Worm (Caenorhabditis elegans) whole organism, dauer: ENCODE results near the gene Y57E12AL.1.

Experiments used
- unc-62 ChIP-seq: sonication (generic microtip); optimal IDR thresholded peaks from 2 replicates; lab custom pipeline; 2017; ENCODE audit warnings: missing biosample characterization, missing genetic modification reagents, missing genetic modification characterization

Y57E12AL.1 gene

DNA sequence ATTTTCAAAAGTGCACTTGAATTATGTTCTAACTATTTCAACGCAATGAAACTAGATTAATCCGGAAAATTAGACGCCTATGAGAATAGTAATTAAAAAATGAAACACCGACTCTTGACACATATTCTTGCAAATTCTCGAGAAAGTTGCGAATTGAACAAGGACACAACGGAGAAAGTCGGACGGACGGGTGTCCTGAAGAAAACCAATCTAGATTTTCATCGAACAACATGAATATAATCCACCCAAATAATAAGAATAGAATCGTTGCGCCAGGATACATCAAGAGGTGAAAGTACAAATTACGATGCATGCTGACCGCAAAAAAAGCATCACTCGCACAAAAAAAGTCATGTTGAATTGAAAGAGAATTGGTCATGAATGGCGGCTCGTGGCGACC is 8.5 kb downstream of the Y57E12AL.1 start:
- no peak for TF ChIP-seq unc-62 (GFP tag; lab: Kevin White, UChicago)

ce11 chrV:7069605-7070004 is 9.3 kb downstream of the Y57E12AL.1 start:
- no peak for TF ChIP-seq unc-62 (GFP tag; lab: Kevin White, UChicago)

DNA sequence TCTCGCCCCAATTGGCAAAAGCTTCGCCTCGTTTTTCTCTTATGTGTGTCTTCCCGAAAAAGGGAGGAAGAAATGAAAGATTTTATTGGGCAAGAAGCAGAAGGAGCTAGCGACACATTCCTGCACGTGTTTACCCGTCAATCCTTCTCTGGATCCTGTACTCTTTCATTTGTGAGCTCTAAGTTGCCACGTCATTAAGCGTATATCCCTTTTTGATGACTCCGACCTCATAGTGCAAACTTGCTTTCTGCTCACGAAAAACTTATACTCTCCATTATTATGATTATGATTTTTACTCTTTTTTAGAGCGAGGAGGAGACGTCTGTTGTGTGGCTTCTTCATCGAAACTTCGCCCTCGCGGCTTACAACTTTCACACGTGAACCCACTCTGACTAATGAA is 12.0 kb downstream of the Y57E12AL.1 start, which contains the start of gene F27B10.1:
Gene F27B10.1 (plus strand): TSS at position 301 of the 400 bp plus-strand sequence.
- TF ChIP-seq unc-62 (GFP tag; lab: Kevin White, UChicago) = no peak

DNA sequence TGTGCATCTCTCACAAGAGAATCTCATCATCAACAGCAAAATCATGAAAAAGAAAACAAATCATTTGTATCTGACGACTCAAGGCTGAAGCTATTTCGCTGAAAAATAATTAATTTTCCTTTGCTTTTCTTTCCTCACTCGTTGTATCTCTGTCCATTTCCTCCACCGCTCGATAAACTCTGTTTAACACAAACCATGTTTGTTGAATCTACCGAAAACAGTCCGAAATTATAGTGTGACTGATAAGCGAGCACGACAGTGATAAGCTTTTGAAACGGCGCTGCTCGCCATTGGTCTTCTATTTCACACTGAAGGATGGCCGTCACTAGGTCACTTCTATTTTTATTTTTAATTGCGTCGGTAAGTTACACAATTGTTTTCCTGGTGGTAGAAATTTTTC is 15.3 kb downstream of the Y57E12AL.1 start, which contains the start of gene npa-1:
Gene npa-1 (plus strand): TSS at position 142 of the 400 bp plus-strand sequence.
- no peak for TF ChIP-seq unc-62 (GFP tag; lab: Kevin White, UChicago)

ce11 chrV:7076161-7076560 is 15.8 kb downstream of the Y57E12AL.1 start:
- TF ChIP-seq unc-62 (GFP tag; lab: Kevin White, UChicago) = no peak

- TF ChIP-seq unc-62 (GFP tag; lab: Kevin White, UChicago) = no peak
These were observed 18.4 kb downstream of the Y57E12AL.1 start for ce11 chrV:7078765-7079164.

- TF ChIP-seq unc-62 (GFP tag; lab: Kevin White, UChicago) = no peak
These were observed 19.1 kb downstream of the Y57E12AL.1 start for ce11 chrV:7079388-7079787.

- no peak for TF ChIP-seq unc-62 (GFP tag; lab: Kevin White, UChicago)
These were observed 24.3 kb downstream of the Y57E12AL.1 start, which contains the start of gene mys-1 for ce11 chrV:7084612-7085139. TSS of gene mys-1 (minus strand) at chrV:7084662.

DNA sequence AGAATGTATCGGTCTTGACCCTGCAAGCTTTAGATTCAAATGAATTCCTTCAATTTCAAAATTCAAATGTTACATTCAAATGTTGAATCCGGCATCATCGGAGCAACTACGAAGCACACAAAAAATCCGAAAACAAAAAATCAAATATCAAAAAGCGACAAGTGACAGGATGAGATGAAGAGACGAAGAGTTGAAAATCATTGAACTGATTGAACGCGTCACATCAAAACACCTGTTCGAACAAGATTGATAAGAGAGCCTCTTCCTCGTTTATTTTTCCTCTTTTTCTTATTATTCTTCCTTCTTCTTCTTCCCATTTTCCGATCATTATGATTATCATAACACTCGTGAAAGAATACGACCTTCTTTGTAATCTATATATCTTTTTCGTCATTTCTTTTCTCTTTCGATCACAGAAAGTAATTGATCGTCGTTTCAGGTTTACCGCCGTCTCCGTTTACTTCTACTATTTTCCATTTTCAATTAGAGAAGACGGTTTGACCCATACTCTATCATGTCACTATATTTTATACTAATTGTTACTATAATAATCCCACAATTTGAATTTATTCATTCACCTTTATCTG is 25.3 kb downstream of the Y57E12AL.1 start, which contains the start of gene VC5.2:
Gene VC5.2 (plus strand): TSS at position 439 of the 587 bp plus-strand sequence.
- no peak for TF ChIP-seq unc-62 (GFP tag; lab: Kevin White, UChicago)

- no peak for TF ChIP-seq unc-62 (GFP tag; lab: Kevin White, UChicago)
These were observed 27.0 kb downstream of the Y57E12AL.1 start for ce11 chrV:7087340-7087739.

DNA sequence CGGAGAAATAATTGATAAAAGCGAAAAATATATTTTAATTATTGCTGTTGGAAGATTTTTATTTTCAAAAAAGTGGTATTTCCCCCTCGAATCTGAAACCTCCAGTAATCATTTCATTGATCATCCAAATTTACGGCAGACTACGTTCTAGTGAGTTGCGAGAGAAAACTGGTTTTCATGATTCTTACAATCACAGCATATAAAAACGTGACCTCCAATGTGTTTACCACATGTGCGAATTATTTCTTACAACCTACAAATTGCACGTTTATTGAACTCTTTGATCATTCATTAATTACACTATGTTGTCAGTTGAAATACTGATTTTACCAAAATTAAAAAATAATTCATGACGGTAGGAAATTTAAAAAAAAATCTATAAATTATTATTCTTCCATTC is 28.9 kb downstream of the Y57E12AL.1 start:
- TF ChIP-seq unc-62 (GFP tag; lab: Kevin White, UChicago) = no peak

- TF ChIP-seq unc-62 (GFP tag; lab: Kevin White, UChicago) = no peak
These were observed 31.0 kb downstream of the Y57E12AL.1 start, which contains the start of gene nhr-286 for ce11 chrV:7091287-7091686. TSS of gene nhr-286 (minus strand) at chrV:7091610.

ce11 chrV:7093720-7094401 is 33.5 kb downstream of the Y57E12AL.1 start, which contains the start of gene nhr-135:
TSS of gene nhr-135 (minus strand) at chrV:7093770.
- no peak for TF ChIP-seq unc-62 (GFP tag; lab: Kevin White, UChicago)

- TF ChIP-seq unc-62 (GFP tag; lab: Kevin White, UChicago) = no peak
These were observed 35.1 kb downstream of the Y57E12AL.1 start for ce11 chrV:7095254-7095990.

DNA sequence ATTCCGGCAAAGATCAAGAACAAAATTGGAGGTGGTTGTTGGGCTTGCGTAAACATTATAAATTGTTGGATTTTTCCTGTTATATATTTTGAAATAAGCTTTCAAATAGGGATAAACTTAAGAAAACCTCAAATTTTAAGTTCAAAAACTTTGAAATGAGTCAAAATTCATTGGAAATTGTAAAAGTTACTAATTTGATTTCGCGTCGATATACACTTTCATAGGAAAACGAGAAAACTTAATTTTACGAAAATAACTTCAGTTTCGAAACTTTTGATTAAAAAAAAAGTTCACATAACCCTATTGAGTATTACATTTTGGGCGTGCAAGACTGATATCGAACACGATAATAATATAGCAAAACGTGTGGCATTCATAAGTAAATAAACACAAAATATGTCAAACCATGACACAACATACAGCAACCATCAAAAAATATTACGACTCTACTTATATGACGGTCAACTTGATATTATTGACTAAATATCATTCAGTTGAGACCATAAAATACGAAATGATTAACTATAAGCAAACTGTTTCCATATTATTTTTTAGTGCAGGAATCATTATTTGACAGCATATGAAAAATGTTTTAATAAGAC is 35.9 kb downstream of the Y57E12AL.1 start:
- TF ChIP-seq unc-62 (GFP tag; lab: Kevin White, UChicago) = no peak
